Fruit fly (Drosophila melanogaster) whole organism, larva: Measurements from ENCODE around the gene dar1.

Experiments used
- noc ChIP-seq: fragments of 200-800 bp; sonication (Bioruptor generic); optimal IDR thresholded peaks from 3 replicates; lab custom pipeline; 2019; ENCODE audit warnings: missing biosample characterization, mild to moderate bottlenecking, missing genetic modification characterization, moderate library complexity

dar1 gene

DNA sequence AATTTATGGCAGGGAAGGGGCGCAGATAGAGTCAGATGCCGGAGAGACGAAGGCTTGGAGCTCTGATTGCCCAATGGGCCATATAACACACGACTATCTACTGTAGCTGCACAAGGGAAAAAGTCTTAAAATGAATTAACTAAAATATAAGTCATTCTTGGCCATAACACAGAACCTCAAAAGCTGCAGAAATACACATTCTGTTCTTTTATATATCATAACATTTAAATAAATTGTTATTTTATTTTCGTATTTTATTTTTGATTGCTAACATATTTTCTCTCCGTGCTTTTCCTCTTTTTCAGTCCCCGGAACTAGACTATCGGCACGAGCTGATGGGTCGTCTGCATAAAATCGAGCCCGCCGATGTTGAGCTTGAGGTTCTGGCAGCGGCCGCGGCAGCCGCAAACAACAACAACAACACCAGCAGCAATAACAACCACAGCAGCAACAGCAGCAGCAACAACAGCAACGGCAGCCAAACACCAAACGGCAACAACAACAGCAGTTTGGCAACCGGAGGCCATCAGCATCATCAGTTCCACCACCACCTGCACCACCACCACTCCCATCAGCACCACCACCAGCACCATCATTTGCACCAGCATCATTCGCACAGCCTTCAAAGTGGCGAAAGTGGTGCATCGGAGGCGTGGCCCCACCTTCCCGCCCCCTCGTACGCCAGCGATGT is 18.3 kb downstream of the dar1 start:
- no peak for TF ChIP-seq noc (tag; lab: Kevin White, UChicago)

dm6 chr3L:3645628-3646360 is 19.6 kb downstream of the dar1 start:
- TF ChIP-seq noc (tag; lab: Kevin White, UChicago): peak; percentile 6

dm6 chr3L:3646361-3646759 is 20.2 kb downstream of the dar1 start:
- TF ChIP-seq noc (tag; lab: Kevin White, UChicago): no peak

dm6 chr3L:3649527-3649926 is 23.4 kb downstream of the dar1 start:
- TF ChIP-seq noc (tag; lab: Kevin White, UChicago): no peak

DNA sequence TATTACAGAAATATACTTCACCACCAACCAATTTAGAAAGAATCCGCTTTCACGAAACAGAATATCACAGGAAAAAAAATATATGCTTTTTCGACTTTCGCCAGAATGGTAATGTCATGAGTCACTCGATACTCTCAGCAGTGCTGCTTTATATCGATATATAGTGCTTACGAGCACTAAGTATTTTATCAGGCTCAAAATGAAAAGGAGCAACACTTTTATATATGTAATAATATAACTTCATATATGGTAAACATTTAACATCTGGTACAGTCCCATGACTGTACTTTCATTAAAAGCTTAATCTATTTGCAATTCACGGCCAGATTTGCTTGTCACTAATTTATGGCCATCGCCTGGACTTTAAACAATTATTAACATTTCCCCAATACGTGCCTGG is 28.5 kb downstream of the dar1 start, which contains the start of gene CG10862:
Gene CG10862, minus strand, starts transcription at position 101 of the 400 bp plus-strand sequence.
- no peak for TF ChIP-seq noc (tag; lab: Kevin White, UChicago)

dm6 chr3L:3656867-3657266 is 30.7 kb downstream of the dar1 start:
- no peak for TF ChIP-seq noc (tag; lab: Kevin White, UChicago)

DNA sequence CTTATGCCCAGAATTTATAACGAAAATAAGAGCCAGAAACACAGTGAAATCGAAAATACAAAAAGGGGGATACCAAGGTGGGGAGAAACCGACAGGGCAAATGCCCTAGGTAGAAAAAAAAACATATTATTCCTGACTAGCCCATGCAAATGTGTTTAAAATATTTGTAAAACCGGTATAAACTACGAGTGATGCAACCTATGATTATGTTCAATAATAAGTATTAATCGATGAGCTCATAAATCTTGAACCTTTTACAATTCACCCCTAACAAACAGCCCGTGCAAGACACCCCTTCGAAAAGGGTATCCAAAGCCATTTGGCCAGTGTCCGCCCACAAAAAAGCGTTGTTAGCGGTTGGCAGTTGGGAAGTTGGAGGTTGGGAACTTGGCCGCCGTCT is 31.7 kb downstream of the dar1 start:
- TF ChIP-seq noc (tag; lab: Kevin White, UChicago): no peak

dm6 chr3L:3658768-3659167 is 32.6 kb downstream of the dar1 start, which contains the start of gene CG43098:
Gene CG43098 (plus strand): TSS chr3L:3659068.
- TF ChIP-seq noc (tag; lab: Kevin White, UChicago): no peak

DNA sequence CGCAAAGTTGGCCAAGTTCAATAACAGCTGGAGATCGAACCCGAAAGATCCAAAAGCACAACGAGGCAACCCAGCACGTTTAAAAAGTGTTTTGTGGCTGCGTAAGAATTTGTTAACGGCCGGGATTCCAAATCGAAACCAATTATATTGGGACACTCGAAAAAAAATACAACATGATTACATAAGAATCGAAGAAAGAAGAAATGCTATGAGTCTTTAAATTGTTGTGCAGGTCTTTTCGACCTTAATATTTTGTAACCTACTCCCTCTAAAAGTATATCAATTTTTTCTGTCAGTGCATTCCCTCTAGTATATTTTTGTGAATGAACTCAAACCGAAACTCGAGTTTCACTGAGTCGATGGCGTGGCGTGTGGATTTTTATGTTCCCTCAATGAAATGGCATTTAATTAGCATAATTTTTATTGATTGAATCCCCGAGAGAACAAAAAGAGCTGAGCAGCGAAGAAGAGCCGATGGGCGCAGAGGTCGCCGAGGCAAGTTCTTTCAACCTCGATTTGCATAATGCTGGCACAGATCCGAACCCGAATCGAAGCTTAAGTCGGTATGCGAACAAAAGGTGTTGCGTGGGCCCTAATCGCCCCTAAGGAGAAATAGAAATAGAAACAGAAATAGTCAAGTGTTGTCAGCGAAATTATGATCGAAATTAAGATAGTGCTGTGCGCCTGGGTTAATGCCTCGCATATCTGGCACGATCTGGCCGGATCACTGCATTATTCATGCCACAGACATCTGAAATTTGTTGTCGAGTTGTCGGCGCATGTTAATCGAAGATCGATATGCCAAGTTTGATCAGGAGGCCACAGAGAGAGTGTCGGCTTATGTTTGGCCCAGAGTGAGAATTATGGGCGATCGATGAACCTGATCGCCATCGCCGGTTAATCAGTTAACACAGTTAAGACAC is 39.4 kb downstream of the dar1 start:
- TF ChIP-seq noc (tag; lab: Kevin White, UChicago): no peak

DNA sequence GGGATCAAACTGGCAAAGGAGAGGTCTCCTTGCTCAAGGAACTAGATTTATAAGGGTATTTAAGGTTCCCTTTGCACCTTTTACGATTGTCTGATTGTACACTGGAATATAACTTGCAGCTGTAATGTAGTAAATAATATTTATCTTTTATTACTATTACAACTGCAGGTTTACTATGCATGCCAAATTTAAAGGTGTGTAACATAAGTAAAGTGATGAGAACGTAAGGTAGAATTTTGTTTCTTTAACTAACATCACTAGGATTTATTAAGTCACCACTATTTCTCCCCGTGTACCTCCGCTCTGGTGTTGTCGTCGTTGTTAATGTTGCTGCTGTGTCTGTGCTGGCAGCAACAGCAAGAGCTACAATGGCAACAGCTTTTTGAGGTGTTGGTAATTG is 41.4 kb downstream of the dar1 start:
- TF ChIP-seq noc (tag; lab: Kevin White, UChicago): no peak

dm6 chr3L:3672490-3673107 is 46.4 kb downstream of the dar1 start:
- TF ChIP-seq noc (tag; lab: Kevin White, UChicago): no peak

DNA sequence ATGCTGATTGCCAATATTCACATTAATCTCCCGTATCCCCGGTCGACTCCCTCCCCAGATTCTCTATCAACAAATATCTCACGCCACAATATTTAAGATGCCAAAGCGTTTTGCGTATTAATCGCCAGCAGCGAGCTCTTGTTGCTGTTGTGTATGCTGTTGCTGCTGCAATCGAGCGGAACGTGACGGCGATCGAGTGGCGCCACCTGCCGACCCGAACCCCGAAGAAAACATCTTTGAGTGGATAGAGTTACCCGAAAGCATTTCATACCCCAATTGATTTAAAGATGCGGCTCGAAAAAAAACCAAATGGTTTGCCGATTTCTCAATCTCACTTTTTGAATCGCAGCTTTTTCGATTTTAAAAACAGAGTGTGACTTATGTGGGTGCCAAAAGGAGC is 52.2 kb downstream of the dar1 start:
- TF ChIP-seq noc (tag; lab: Kevin White, UChicago): no peak

DNA sequence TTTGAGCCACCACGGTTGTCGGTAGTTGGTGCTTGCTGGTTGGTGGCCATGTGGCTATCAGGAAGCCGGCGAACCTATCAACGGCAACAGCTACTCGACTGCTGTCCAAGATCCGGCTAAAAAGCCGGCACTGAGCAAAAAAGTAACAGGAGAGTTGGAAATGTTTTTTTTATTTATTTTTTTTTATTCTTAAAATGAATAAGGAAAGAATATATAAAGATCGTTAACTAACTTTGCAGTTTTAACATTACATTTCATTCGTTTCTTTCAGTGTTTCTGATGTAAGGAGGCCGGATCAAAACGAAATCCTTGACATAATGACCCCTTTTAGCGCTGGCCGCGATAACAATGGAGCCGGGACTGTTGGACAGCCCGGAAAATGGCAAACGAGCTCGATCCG is 57.9 kb downstream of the dar1 start:
- no peak for TF ChIP-seq noc (tag; lab: Kevin White, UChicago)

DNA sequence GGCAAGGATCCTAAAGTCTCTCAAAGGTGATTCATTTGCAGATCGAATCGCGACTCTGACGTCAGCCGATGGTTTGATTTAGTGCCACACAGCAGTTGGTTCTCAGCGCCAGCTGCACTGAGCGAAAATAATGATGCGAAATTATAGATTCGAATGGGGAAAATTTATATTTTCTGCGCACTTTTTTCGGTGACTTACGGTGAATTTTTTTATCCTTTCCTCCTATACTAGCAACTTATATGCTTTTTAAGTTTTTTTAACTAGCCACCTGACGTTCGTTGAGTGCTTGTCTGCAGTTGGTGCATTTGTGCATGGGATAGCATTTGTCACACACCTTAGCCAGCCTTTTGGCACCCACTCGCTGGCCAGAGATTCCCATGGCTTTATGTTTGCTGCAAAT is 60.1 kb downstream of the dar1 start:
- TF ChIP-seq noc (tag; lab: Kevin White, UChicago): no peak

dm6 chr3L:3690085-3690484 is 63.9 kb downstream of the dar1 start:
- no peak for TF ChIP-seq noc (tag; lab: Kevin White, UChicago)
